Fruit fly (Drosophila melanogaster) whole organism, embryonic: ENCODE measurements around the gene CG12075.
A peak's percentile ranks its signal among the peaks of the same experiment; 100 is the strongest.

Source experiments
- Adf1 ChIP-seq: fragments of 200-800 bp; sonication (Bioruptor generic); IDR thresholded peaks from 2 replicates; pipeline ENCODE4 v1.3.6; 2022; ENCODE audit warnings: missing biosample characterization, missing genetic modification characterization
- Atf3 ChIP-seq: fragments of 200-800 bp; sonication (Bioruptor generic); optimal IDR thresholded peaks from 3 replicates; lab custom pipeline; 2016; ENCODE audit warnings: missing biosample characterization, missing genetic modification characterization
- Bdp1 ChIP-seq: fragments of 200-800 bp; sonication (Bioruptor generic); optimal IDR thresholded peaks from 3 replicates; lab custom pipeline; 2016; ENCODE audit warnings: missing biosample characterization, missing genetic modification characterization
- CG11085 ChIP-seq: fragments of 200-800 bp; sonication (Bioruptor generic); IDR thresholded peaks from 2 replicates; pipeline ENCODE4 v1.3.6; 2022; ENCODE audit warnings: missing biosample characterization, missing genetic modification characterization
- CG11398 ChIP-seq: fragments of 200-800 bp; sonication (Bioruptor generic); optimal IDR thresholded peaks from 2 replicates; lab custom pipeline; 2016; ENCODE audit warnings: missing biosample characterization, missing genetic modification characterization
- CG12659 ChIP-seq: fragments of 200-800 bp; sonication (Bioruptor generic); optimal IDR thresholded peaks from 3 replicates; lab custom pipeline; 2017; ENCODE audit warnings: mild to moderate bottlenecking, missing biosample characterization, missing genetic modification reagents, missing genetic modification characterization
- CG15011 ChIP-seq: fragments of 200-800 bp; sonication (Bioruptor generic); optimal IDR thresholded peaks from 3 replicates; lab custom pipeline; 2018; ENCODE audit warnings: missing biosample characterization, mild to moderate bottlenecking, missing genetic modification characterization
- CG16779 ChIP-seq: fragments of 200-800 bp; sonication (Bioruptor generic); IDR thresholded peaks from 2 replicates; pipeline ENCODE4 v1.3.6; 2022; ENCODE audit warnings: missing biosample characterization, missing genetic modification characterization
- CG2202 ChIP-seq: fragments of 200-800 bp; sonication (Bioruptor generic); optimal IDR thresholded peaks from 2 replicates; lab custom pipeline; 2018; ENCODE audit warnings: missing biosample characterization, mild to moderate bottlenecking, missing genetic modification characterization
- CG2875 ChIP-seq: fragments of 200-800 bp; sonication (Bioruptor generic); optimal IDR thresholded peaks from 2 replicates; lab custom pipeline; 2017; ENCODE audit warnings: missing biosample characterization, mild to moderate bottlenecking, missing genetic modification characterization, missing genetic modification reagents
- CG3281 ChIP-seq: fragments of 200-800 bp; sonication (Bioruptor generic); optimal IDR thresholded peaks from 3 replicates; lab custom pipeline; 2017; ENCODE audit warnings: missing biosample characterization, mild to moderate bottlenecking, missing genetic modification characterization
- CG3726 ChIP-seq: fragments of 200-800 bp; sonication (Bioruptor generic); IDR thresholded peaks from 3 replicates; pipeline ENCODE4, ENCODE4 v1.3.6; 2022; ENCODE audit warnings: missing biosample characterization, missing genetic modification characterization
- CG42726 ChIP-seq: fragments of 200-800 bp; sonication (Bioruptor generic); IDR thresholded peaks from 2 replicates; pipeline ENCODE4 v1.3.6; 2022; ENCODE audit warnings: missing biosample characterization, missing genetic modification characterization; ENCODE audit not compliant: partially characterized antibody
- CG4360 ChIP-seq: fragments of 200-800 bp; sonication (Bioruptor generic); IDR thresholded peaks from 2 replicates; pipeline ENCODE4 v1.3.6; 2022; ENCODE audit warnings: missing biosample characterization, missing genetic modification characterization
- CG4404 ChIP-seq: fragments of 200-800 bp; sonication (Bioruptor generic); IDR thresholded peaks from 2 replicates; pipeline ENCODE4 v1.3.6; 2022; ENCODE audit warnings: missing biosample characterization, missing genetic modification characterization
- CG5245 ChIP-seq: fragments of 200-800 bp; sonication (Bioruptor generic); optimal IDR thresholded peaks from 3 replicates; lab custom pipeline; 2016; ENCODE audit warnings: missing biosample characterization, missing genetic modification characterization
- CG6654 ChIP-seq: fragments of 200-800 bp; sonication (Bioruptor generic); optimal IDR thresholded peaks from 2 replicates; lab custom pipeline; 2017; ENCODE audit warnings: missing biosample characterization, mild to moderate bottlenecking, missing genetic modification characterization
- CG6791 ChIP-seq: fragments of 200-800 bp; sonication (Bioruptor generic); IDR thresholded peaks from 3 replicates; pipeline ENCODE4 v1.3.6; 2022; ENCODE audit warnings: missing biosample characterization, missing genetic modification characterization; ENCODE audit not compliant: partially characterized antibody
- CG9215 ChIP-seq: fragments of 200-800 bp; sonication (Bioruptor generic); IDR thresholded peaks from 2 replicates; pipeline ENCODE4 v1.3.6; 2022; ENCODE audit warnings: missing biosample characterization, missing genetic modification characterization
- CG9609 ChIP-seq: fragments of 200-800 bp; sonication (Bioruptor generic); optimal IDR thresholded peaks from 3 replicates; lab custom pipeline; 2016; ENCODE audit warnings: missing biosample characterization, missing genetic modification characterization
- Fer1 ChIP-seq: fragments of 200-800 bp; sonication (Bioruptor generic); optimal IDR thresholded peaks from 2 replicates; lab custom pipeline; 2017; ENCODE audit warnings: missing biosample characterization, mild to moderate bottlenecking, missing genetic modification characterization
- Gsc ChIP-seq: fragments of 200-800 bp; sonication (Bioruptor generic); IDR thresholded peaks from 2 replicates; pipeline ENCODE4 v1.3.6; 2022; ENCODE audit warnings: missing biosample characterization, missing genetic modification characterization
- Hand ChIP-seq: fragments of 200-800 bp; sonication (Bioruptor generic); optimal IDR thresholded peaks from 2 replicates; lab custom pipeline; 2017; ENCODE audit warnings: mild to moderate bottlenecking, missing biosample characterization, missing genetic modification reagents, missing genetic modification characterization
- Hmx ChIP-seq: fragments of 200-800 bp; sonication (Bioruptor generic); optimal IDR thresholded peaks from 2 replicates; lab custom pipeline; 2016; ENCODE audit warnings: missing biosample characterization, missing genetic modification characterization
- Lim3 ChIP-seq: fragments of 200-800 bp; sonication (Bioruptor generic); IDR thresholded peaks from 2 replicates; pipeline ENCODE4 v1.3.6; 2022; ENCODE audit warnings: missing biosample characterization, missing genetic modification characterization
- Lpt ChIP-seq: fragments of >200 bp; optimal IDR thresholded peaks from 2 replicates; lab custom pipeline; 2018; ENCODE audit warnings: missing biosample characterization, missing genetic modification characterization
- Meics ChIP-seq: fragments of 200-800 bp; sonication (Bioruptor generic); optimal IDR thresholded peaks from 2 replicates; lab custom pipeline; 2017; ENCODE audit warnings: missing biosample characterization, mild to moderate bottlenecking, missing genetic modification characterization
- NfI ChIP-seq: fragments of 200-800 bp; sonication (Bioruptor generic); optimal IDR thresholded peaks from 3 replicates; lab custom pipeline; 2018; ENCODE audit warnings: missing biosample characterization, mild to moderate bottlenecking, missing genetic modification characterization, moderate library complexity
- Ptx1 ChIP-seq: fragments of 200-800 bp; sonication (Bioruptor generic); IDR thresholded peaks from 2 replicates; pipeline ENCODE4 v1.3.6; 2022; ENCODE audit warnings: missing biosample characterization, missing genetic modification characterization
- Spps ChIP-seq: fragments of 200-800 bp; sonication (Bioruptor generic); optimal IDR thresholded peaks from 2 replicates; lab custom pipeline; 2018; ENCODE audit warnings: missing biosample characterization, mild to moderate bottlenecking, missing genetic modification characterization
- ab ChIP-seq: fragments of 200-800 bp; sonication (Bioruptor generic); optimal IDR thresholded peaks from 2 replicates; lab custom pipeline; 2016; ENCODE audit warnings: missing biosample characterization, missing genetic modification characterization
- ap ChIP-seq: fragments of 200-800 bp; sonication (Bioruptor generic); IDR thresholded peaks from 2 replicates; pipeline ENCODE4 v1.3.6; 2022; ENCODE audit warnings: missing biosample characterization, missing genetic modification characterization
- bigmax ChIP-seq: fragments of 200-800 bp; sonication (Bioruptor generic); optimal IDR thresholded peaks from 2 replicates; lab custom pipeline; 2018; ENCODE audit warnings: missing biosample characterization, mild to moderate bottlenecking, missing genetic modification characterization
- dati ChIP-seq: fragments of 200-800 bp; sonication (Bioruptor generic); IDR thresholded peaks from 2 replicates; pipeline ENCODE4 v1.3.6; 2022; ENCODE audit warnings: missing biosample characterization, missing genetic modification characterization
- disco-r ChIP-seq: fragments of 200-800 bp; sonication (Bioruptor generic); optimal IDR thresholded peaks from 2 replicates; lab custom pipeline; 2016; ENCODE audit warnings: missing biosample characterization, missing genetic modification characterization
- gem ChIP-seq: fragments of 200-800 bp; sonication (Bioruptor generic); optimal IDR thresholded peaks from 2 replicates; lab custom pipeline; 2019; ENCODE audit warnings: missing biosample characterization, mild to moderate bottlenecking, missing genetic modification characterization, moderate library complexity
- gro ChIP-seq: fragments of 200-800 bp; sonication (Bioruptor generic); optimal IDR thresholded peaks from 2 replicates; lab custom pipeline; 2016; ENCODE audit warnings: missing biosample characterization, missing genetic modification characterization
- insv ChIP-seq, 2 experiments: fragments of 200-800 bp; sonication (Bioruptor generic); optimal IDR thresholded peaks; 3 replicates each; lab custom pipeline; 2016 to 2018; ENCODE audit warnings: missing biosample characterization in 2 of 2, missing genetic modification characterization in 2 of 2
- kah ChIP-seq: fragments of 200-800 bp; sonication (Bioruptor generic); optimal IDR thresholded peaks from 2 replicates; lab custom pipeline; 2018; ENCODE audit warnings: missing biosample characterization, mild to moderate bottlenecking, missing genetic modification characterization
- kay ChIP-seq: fragments of 200-800 bp; sonication (Bioruptor generic); optimal IDR thresholded peaks from 2 replicates; lab custom pipeline; 2016; ENCODE audit warnings: missing biosample characterization, missing genetic modification characterization
- ken ChIP-seq: fragments of 200-800 bp; sonication (Bioruptor generic); IDR thresholded peaks from 3 replicates; pipeline ENCODE4 v1.3.6; 2022; ENCODE audit warnings: missing biosample characterization, missing genetic modification characterization
- kni ChIP-seq: fragments of 200-800 bp; sonication (Bioruptor generic); optimal IDR thresholded peaks from 3 replicates; lab custom pipeline; 2017; ENCODE audit warnings: mild to moderate bottlenecking, missing biosample characterization, missing genetic modification reagents, missing genetic modification characterization
- lmd ChIP-seq: fragments of 200-800 bp; sonication (Bioruptor generic); IDR thresholded peaks from 2 replicates; pipeline ENCODE4 v1.3.6; 2022; ENCODE audit warnings: missing biosample characterization, missing genetic modification characterization
- nerfin-1 ChIP-seq: fragments of 200-800 bp; sonication (Bioruptor generic); optimal IDR thresholded peaks from 3 replicates; lab custom pipeline; 2019; ENCODE audit warnings: missing biosample characterization, mild to moderate bottlenecking, missing genetic modification characterization, moderate library complexity
- peb ChIP-seq: fragments of 200-800 bp; sonication (Bioruptor generic); IDR thresholded peaks from 2 replicates; pipeline ENCODE4 v1.3.6; 2022; ENCODE audit warnings: missing biosample characterization, missing genetic modification characterization
- ranshi ChIP-seq: fragments of 200-800 bp; sonication (Bioruptor generic); IDR thresholded peaks from 2 replicates; pipeline ENCODE4 v1.3.6; 2022; ENCODE audit warnings: missing biosample characterization, missing genetic modification characterization
- sd ChIP-seq: fragments of 200-800 bp; sonication (Bioruptor generic); optimal IDR thresholded peaks from 3 replicates; lab custom pipeline; 2018; ENCODE audit warnings: missing biosample characterization, mild to moderate bottlenecking, missing genetic modification characterization, moderate library complexity
- stwl ChIP-seq: fragments of 200-800 bp; sonication (Bioruptor generic); optimal IDR thresholded peaks from 3 replicates; lab custom pipeline; 2018; ENCODE audit warnings: missing biosample characterization, mild to moderate bottlenecking, missing genetic modification characterization, moderate library complexity
- tll ChIP-seq, 2 experiments: fragments of 200-800 bp in 1 of 2; fragments of >200 bp in 1 of 2; sonication (Bioruptor generic) in 1 of 2; optimal IDR thresholded peaks; 2 replicates each; lab custom pipeline; 2017 to 2019; ENCODE audit warnings: missing biosample characterization in 2 of 2, missing genetic modification characterization in 2 of 2, mild to moderate bottlenecking in 1 of 2, moderate library complexity in 1 of 2
- trem ChIP-seq: fragments of 200-800 bp; optimal IDR thresholded peaks from 3 replicates; lab custom pipeline; 2019; ENCODE audit warnings: missing biosample characterization, mild to moderate bottlenecking, missing genetic modification characterization, moderate library complexity
- unpg ChIP-seq: fragments of 200-800 bp; sonication (Bioruptor generic); optimal IDR thresholded peaks from 3 replicates; lab custom pipeline; 2018; ENCODE audit warnings: missing biosample characterization, mild to moderate bottlenecking, missing genetic modification characterization, moderate library complexity
- zf30C ChIP-seq: fragments of 200-800 bp; sonication (Bioruptor generic); optimal IDR thresholded peaks from 3 replicates; lab custom pipeline; 2018; ENCODE audit warnings: missing biosample characterization, mild to moderate bottlenecking, missing genetic modification characterization

CG12075 gene

DNA sequence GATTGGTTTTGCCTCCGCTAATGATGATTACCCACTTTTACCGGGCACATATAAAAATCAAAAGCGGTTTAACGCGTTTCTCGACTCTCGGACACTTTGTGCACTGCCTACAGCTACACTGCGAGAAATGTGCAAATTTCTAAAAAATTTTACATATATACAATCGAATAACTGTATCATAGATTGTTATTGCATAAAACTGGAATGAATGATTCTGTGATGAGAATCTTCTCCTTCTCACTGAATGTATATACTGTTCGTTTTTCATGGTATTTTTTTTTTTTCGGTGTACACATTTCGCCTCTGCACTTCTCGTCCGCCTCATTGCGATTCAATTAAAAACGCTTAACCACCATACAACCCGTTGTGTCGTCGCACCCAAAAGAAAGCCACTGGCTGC is 23.1 kb downstream of the CG12075 start (continued):
- TF ChIP-seq Bdp1 (GFP tag; lab: Kevin White, UChicago) = no peak
- TF ChIP-seq NfI (GFP tag; lab: Kevin White, UChicago) = peak; percentile 23
- no peak for TF ChIP-seq bigmax (GFP tag; lab: Kevin White, UChicago)
- TF ChIP-seq Atf3 (GFP tag; lab: Kevin White, UChicago) = no peak
- TF ChIP-seq CG15011 (GFP tag; lab: Kevin White, UChicago) = no peak
- no peak for TF ChIP-seq disco-r (GFP tag; lab: Kevin White, UChicago)
- peak; percentile 9 for TF ChIP-seq trem (tag; lab: Kevin White, UChicago)
- TF ChIP-seq ken (GFP tag; lab: Robert Waterston, UW) = no peak; the same call in 2 of the 3 replicates
- no peak for TF ChIP-seq kni (GFP tag; lab: Kevin White, UChicago)
- TF ChIP-seq CG11398 = no peak
- TF ChIP-seq kay (GFP tag; lab: Kevin White, UChicago) = no peak
- no peak for TF ChIP-seq Lpt (GFP tag; lab: Kevin White, UChicago)
- peak; percentile 13 for TF ChIP-seq CG5245
- no peak for TF ChIP-seq insv (GFP tag; optimal IDR thresholded peaks at IDR 0.05; lab: Kevin White, UChicago)
- peak; percentile 61 for TF ChIP-seq gem
- no peak for TF ChIP-seq tll (GFP tag; optimal IDR thresholded peaks at IDR 0.05; lab: Kevin White, UChicago)
- TF ChIP-seq CG2875 (GFP tag; lab: Kevin White, UChicago) = peak; percentile 28
- peak; percentile 58 for TF ChIP-seq unpg (GFP tag; lab: Kevin White, UChicago)
- TF ChIP-seq sd = no peak
- TF ChIP-seq CG11085 (GFP tag; lab: Robert Waterston, UW) = no peak
- no peak for TF ChIP-seq Hmx (GFP tag; lab: Kevin White, UChicago)
- 0 out of 3 replicates have a peak, but pooled peaks have one; percentile 9 for TF ChIP-seq CG3726
- TF ChIP-seq lmd (GFP tag; lab: Robert Waterston, UW) = peak; percentile 46; the same call in 1 of the 2 replicates
- no peak for TF ChIP-seq ranshi (GFP tag; lab: Robert Waterston, UW)
- TF ChIP-seq dati (GFP tag; lab: Robert Waterston, UW) = no peak
- TF ChIP-seq nerfin-1 (tag; lab: Kevin White, UChicago) = peak; percentile 32
- TF ChIP-seq stwl (tag; lab: Kevin White, UChicago) = no peak
- no peak for TF ChIP-seq CG6791 (GFP tag; lab: Robert Waterston, UW)
- peak; percentile 11 for TF ChIP-seq CG12659 (GFP tag; lab: Kevin White, UChicago)
- TF ChIP-seq Meics (GFP tag; lab: Kevin White, UChicago) = no peak
- TF ChIP-seq CG4360 (GFP tag; lab: Robert Waterston, UW) = no peak
- no peak for TF ChIP-seq CG9609 (GFP tag; lab: Kevin White, UChicago)
- TF ChIP-seq gro (GFP tag; lab: Kevin White, UChicago) = no peak
- TF ChIP-seq CG2202 = no peak
- TF ChIP-seq CG9215 (GFP tag; lab: Robert Waterston, UW) = no peak
- no peak for TF ChIP-seq Hand (GFP tag; lab: Kevin White, UChicago)
- TF ChIP-seq Gsc (GFP tag; lab: Robert Waterston, UW) = 0 out of 2 replicates have a peak, but pooled peaks have one; percentile 10
- peak; percentile 34; the same call in 1 of the 2 replicates for TF ChIP-seq ap (GFP tag; lab: Robert Waterston, UW)
- TF ChIP-seq CG3281 (GFP tag; lab: Kevin White, UChicago) = no peak
- peak; percentile 40 for TF ChIP-seq Ptx1
- TF ChIP-seq Adf1 (GFP tag; lab: Robert Waterston, UW) = no peak
- no peak for TF ChIP-seq peb (GFP tag; lab: Robert Waterston, UW)
- no peak for TF ChIP-seq CG4404 (GFP tag; lab: Robert Waterston, UW)
- no peak for TF ChIP-seq CG16779 (GFP tag; lab: Robert Waterston, UW)
- no peak for TF ChIP-seq Fer1 (GFP tag; lab: Kevin White, UChicago)
- no peak for TF ChIP-seq CG6654 (GFP tag; lab: Kevin White, UChicago)
- TF ChIP-seq Lim3 = no peak
- no peak for TF ChIP-seq CG42726 (GFP tag; lab: Robert Waterston, UW)
- no peak for TF ChIP-seq Spps (tag; lab: Kevin White, UChicago)
- TF ChIP-seq zf30C (GFP tag; lab: Kevin White, UChicago) = no peak
- peak; percentile 13 for TF ChIP-seq kah (GFP tag; lab: Kevin White, UChicago)
- no peak for TF ChIP-seq ab
